Worm (Caenorhabditis elegans) whole organism, late embryonic: Measurements from ENCODE around the gene F20D6.9.

Experiments used
- F13H6.1 ChIP-seq: sonication (generic microtip); optimal IDR thresholded peaks from 2 replicates; lab custom pipeline; 2016; ENCODE audit warnings: missing genetic modification characterization, missing compliant biosample characterization
- ama-1 ChIP-seq: fragments of 150-350 bp; optimal IDR thresholded peaks from 2 replicates; lab custom pipeline; 2014
- ceh-48 ChIP-seq: sonication (generic microtip); optimal IDR thresholded peaks from 2 replicates; lab custom pipeline; 2016; ENCODE audit warnings: missing genetic modification characterization, inconsistent platforms, missing compliant biosample characterization
- fkh-10 ChIP-seq: fragments of 150-350 bp; optimal IDR thresholded peaks from 2 replicates; lab custom pipeline; 2014; ENCODE audit warnings: missing biosample characterization, missing genetic modification reagents, missing genetic modification characterization
- lin-11 ChIP-seq: fragments of 200-800 bp; sonication (Bioruptor generic); optimal IDR thresholded peaks from 2 replicates; lab custom pipeline; 2018; ENCODE audit warnings: mild to moderate bottlenecking, missing genetic modification characterization, missing compliant biosample characterization
- mec-3 ChIP-seq: sonication (generic microtip); optimal IDR thresholded peaks from 2 replicates; lab custom pipeline; 2016; ENCODE audit warnings: borderline replicate concordance, missing genetic modification characterization, missing compliant biosample characterization
- nfya-1 ChIP-seq: sonication (generic microtip); optimal IDR thresholded peaks from 2 replicates; lab custom pipeline; 2017; ENCODE audit warnings: missing genetic modification characterization, mild to moderate bottlenecking, missing compliant biosample characterization, antibody characterized with exemption, moderate library complexity
- sdc-2 ChIP-seq: sonication (generic microtip); optimal IDR thresholded peaks from 2 replicates; lab custom pipeline; 2016; ENCODE audit warnings: missing genotype, missing genetic modification characterization, missing compliant biosample characterization
- sox-4 ChIP-seq: sonication (generic microtip); optimal IDR thresholded peaks from 2 replicates; lab custom pipeline; 2017; ENCODE audit warnings: mild to moderate bottlenecking, missing genetic modification characterization, inconsistent platforms, missing compliant biosample characterization
- ttx-3 ChIP-seq: sonication (generic microtip); optimal IDR thresholded peaks from 2 replicates; lab custom pipeline; 2016; ENCODE audit warnings: missing genetic modification reagents, missing genetic modification characterization, missing compliant biosample characterization

DNA sequence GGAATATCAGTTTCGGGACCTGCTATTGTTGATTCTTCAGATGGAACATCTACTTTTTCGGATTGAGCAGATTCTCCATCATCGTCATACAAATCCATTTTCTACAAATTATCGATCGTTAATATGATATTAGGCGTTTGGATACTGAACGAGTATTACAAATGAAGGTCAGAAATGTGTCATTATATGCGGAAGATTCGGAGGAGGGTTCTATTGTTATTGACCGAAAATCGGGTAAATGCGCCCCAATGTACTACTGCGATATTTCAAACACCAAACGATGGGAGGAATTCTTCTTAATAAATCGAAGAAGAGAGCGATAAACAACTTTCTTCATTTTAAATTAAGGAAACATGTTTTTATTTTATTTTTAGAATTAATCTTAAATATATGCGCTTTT is 48.0 kb downstream of the F20D6.9 start, which contains the start of gene spr-1:
- TF ChIP-seq ttx-3 (tag; lab: Kevin White, UChicago) (no peak), ama-1 (no peak), F13H6.1 (no peak), ceh-48 (tag; lab: Kevin White, UChicago) (no peak), mec-3 (no peak), sox-4 (no peak), nfya-1 (tag; lab: Kevin White, UChicago) (no peak), lin-11 (tag; lab: Kevin White, UChicago) (no peak), sdc-2 (tag; lab: Kevin White, UChicago) (no peak), fkh-10 (no peak)
